Worm (Caenorhabditis elegans) whole organism, midembryonic: ENCODE results near the gene T07E3.2.

Experiments used
- T22C8.4 ChIP-seq: fragments of 200-800 bp; sonication (Bioruptor generic); IDR thresholded peaks from 2 replicates; pipeline ENCODE4 v1.3.6; 2022; ENCODE audit warnings: missing genetic modification characterization, missing compliant biosample characterization
- cog-1 ChIP-seq: sonication (generic microtip); optimal IDR thresholded peaks from 2 replicates; lab custom pipeline; 2016; ENCODE audit warnings: missing genetic modification characterization, missing compliant biosample characterization
- flt-1 ChIP-seq: fragments of 200-800 bp; sonication (Bioruptor generic); IDR thresholded peaks from 2 replicates; pipeline ENCODE4 v1.3.6; 2022; ENCODE audit warnings: missing genetic modification characterization, missing compliant biosample characterization
- klf-2 ChIP-seq: fragments of 200-800 bp; sonication (Bioruptor generic); conservative IDR thresholded peaks from 2 replicates; pipeline ENCODE4 v1.3.6; 2022; ENCODE audit warnings: missing genetic modification reagents, missing genetic modification characterization, missing compliant biosample characterization
- tab-1 ChIP-seq: fragments of 200-800 bp; sonication (Bioruptor generic); IDR thresholded peaks from 2 replicates; pipeline ENCODE4 v1.3.6; 2022; ENCODE audit warnings: missing genetic modification characterization, missing compliant biosample characterization
- ztf-23 ChIP-seq: fragments of 200-800 bp; sonication (Bioruptor generic); IDR thresholded peaks from 2 replicates; pipeline ENCODE4 v1.3.6; 2022; ENCODE audit warnings: missing genetic modification reagents, missing genetic modification characterization, missing compliant biosample characterization

- TF ChIP-seq T22C8.4: peak; percentile 25; the same call in 1 of the 2 replicates
- TF ChIP-seq tab-1 (GFP tag; lab: Robert Waterston, UW): no peak
- no peak for TF ChIP-seq flt-1 (GFP tag; lab: Robert Waterston, UW)
- TF ChIP-seq ztf-23 (GFP tag; lab: Robert Waterston, UW): no peak
- no peak for TF ChIP-seq klf-2
- no peak for TF ChIP-seq cog-1 (tag; lab: Kevin White, UChicago)
These were observed 22.2 kb downstream of the T07E3.2 start, which contains the start of gene flap-1 for ce11 chrIII:6928725-6929124.
